Worm (Caenorhabditis elegans): ENCODE data around the gene pat-3.

DNA sequence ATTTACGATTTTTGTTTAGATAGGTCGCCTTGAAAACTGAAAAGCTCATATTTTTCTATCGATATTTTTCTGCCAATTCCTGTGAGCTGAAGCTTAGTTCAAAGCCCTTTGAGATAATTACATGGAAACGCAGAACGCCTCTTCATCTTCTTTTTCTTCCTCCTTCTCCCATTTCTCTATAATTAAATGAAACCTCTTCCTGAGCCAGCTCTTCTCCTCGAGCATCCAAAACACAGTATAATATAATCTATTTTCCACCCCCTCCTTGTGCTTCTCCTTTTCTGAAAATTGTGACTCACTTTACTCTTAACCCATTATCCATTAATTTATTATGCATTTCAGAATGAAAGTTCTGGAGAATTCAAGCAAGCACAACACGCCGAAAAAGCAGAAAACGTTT lies 42.3 kb upstream of the pat-3 start, which contains the start of gene F37A8.5:
- no peak for TF ChIP-seq pha-2 (tag; optimal IDR thresholded peaks at IDR 0.05)
- TF ChIP-seq sox-4 (tag; optimal IDR thresholded peaks at IDR 0.05) = no peak
- no peak for TF ChIP-seq hlh-8 (tag; optimal IDR thresholded peaks at IDR 0.05)
- no peak for TF ChIP-seq nhr-11 (tag; optimal IDR thresholded peaks at IDR 0.05)
- no peak for TF ChIP-seq pat-9 (tag; optimal IDR thresholded peaks at IDR 0.05)
- no peak for TF ChIP-seq unc-55 (GFP tag; optimal IDR thresholded peaks at IDR 0.05)
- no peak for TF ChIP-seq ceh-6 (GFP tag; optimal IDR thresholded peaks at IDR 0.05)
- TF ChIP-seq syd-9 (tag; optimal IDR thresholded peaks at IDR 0.05) = no peak
- TF ChIP-seq nfya-1 (tag; optimal IDR thresholded peaks at IDR 0.05) = no peak
- no peak for TF ChIP-seq pha-4 (tag; optimal IDR thresholded peaks at IDR 0.05)
- TF ChIP-seq pqm-1 (tag; optimal IDR thresholded peaks at IDR 0.05) = no peak
